Worm (Caenorhabditis elegans) whole organism, early embryonic: Measurements from ENCODE around the gene gur-3.

Experiments
- B0310.2 ChIP-seq: sonication (generic microtip); optimal IDR thresholded peaks from 2 replicates; lab custom pipeline; 2016; ENCODE audit warnings: mild to moderate bottlenecking, missing genetic modification characterization, missing compliant biosample characterization
- F13C5.2 ChIP-seq: sonication (generic microtip); optimal IDR thresholded peaks from 2 replicates; lab custom pipeline; 2017; ENCODE audit warnings: mild to moderate bottlenecking, missing genetic modification characterization, inconsistent platforms, missing compliant biosample characterization
- aly-1 ChIP-seq: sonication (generic microtip); optimal IDR thresholded peaks from 2 replicates; lab custom pipeline; 2016; ENCODE audit warnings: missing genetic modification characterization, missing compliant biosample characterization
- ama-1 ChIP-seq: fragments of 150-350 bp; optimal IDR thresholded peaks from 2 replicates; lab custom pipeline; 2014
- ceh-13 ChIP-seq: fragments of 200-800 bp; sonication (Bioruptor generic); optimal IDR thresholded peaks from 2 replicates; lab custom pipeline; 2018; ENCODE audit warnings: mild to moderate bottlenecking, missing genetic modification characterization, missing compliant biosample characterization
- ceh-36 ChIP-seq: sonication (generic microtip); optimal IDR thresholded peaks from 2 replicates; lab custom pipeline; 2016; ENCODE audit warnings: missing genetic modification characterization, inconsistent platforms, missing compliant biosample characterization
- ets-7 ChIP-seq: sonication (generic microtip); optimal IDR thresholded peaks from 2 replicates; lab custom pipeline; 2016; ENCODE audit warnings: missing genotype, missing genetic modification characterization, missing compliant biosample characterization
- flt-1 ChIP-seq: fragments of 200-800 bp; sonication (Bioruptor generic); IDR thresholded peaks from 2 replicates; pipeline ENCODE4 v1.3.6; 2022; ENCODE audit warnings: missing genetic modification characterization, missing compliant biosample characterization
- hmbx-1 ChIP-seq: sonication (generic microtip); optimal IDR thresholded peaks from 2 replicates; lab custom pipeline; 2016; ENCODE audit warnings: mild to moderate bottlenecking, missing genetic modification characterization, missing compliant biosample characterization
- hmg-4 ChIP-seq: fragments of 200-800 bp; sonication (Bioruptor generic); optimal IDR thresholded peaks from 2 replicates; lab custom pipeline; 2018; ENCODE audit warnings: mild to moderate bottlenecking, missing genetic modification characterization, missing compliant biosample characterization
- hnd-1 ChIP-seq: sonication (generic microtip); optimal IDR thresholded peaks from 2 replicates; lab custom pipeline; 2016; ENCODE audit warnings: missing genetic modification characterization, missing compliant biosample characterization
- pes-1 ChIP-seq: fragments of 200-800 bp; sonication (Bioruptor generic); IDR thresholded peaks from 2 replicates; pipeline ENCODE4 v1.3.6; 2022; ENCODE audit warnings: missing genetic modification reagents, missing genetic modification characterization, missing compliant biosample characterization
- scrt-1 ChIP-seq: fragments of 200-800 bp; sonication (Bioruptor generic); IDR thresholded peaks from 2 replicates; pipeline ENCODE4 v1.3.6; 2022; ENCODE audit warnings: missing genetic modification characterization, missing compliant biosample characterization
- sea-1 ChIP-seq: fragments of 200-800 bp; sonication (Bioruptor generic); conservative IDR thresholded peaks from 2 replicates; pipeline ENCODE4 v1.3.6; 2022; ENCODE audit warnings: missing genetic modification characterization, missing compliant biosample characterization
- tbx-11 ChIP-seq: fragments of 200-800 bp; sonication (Bioruptor generic); IDR thresholded peaks from 2 replicates; pipeline ENCODE4 v1.3.6; 2022; ENCODE audit warnings: missing genetic modification characterization, missing compliant biosample characterization
- tbx-37 ChIP-seq: fragments of 200-800 bp; sonication (Bioruptor generic); conservative IDR thresholded peaks from 2 replicates; pipeline ENCODE4 v1.3.6; 2022; ENCODE audit warnings: missing genetic modification reagents, missing genetic modification characterization, missing compliant biosample characterization
- tra-4 ChIP-seq: sonication (generic microtip); optimal IDR thresholded peaks from 2 replicates; lab custom pipeline; 2017; ENCODE audit warnings: missing genetic modification characterization, missing compliant biosample characterization

The gur-3 gene

DNA sequence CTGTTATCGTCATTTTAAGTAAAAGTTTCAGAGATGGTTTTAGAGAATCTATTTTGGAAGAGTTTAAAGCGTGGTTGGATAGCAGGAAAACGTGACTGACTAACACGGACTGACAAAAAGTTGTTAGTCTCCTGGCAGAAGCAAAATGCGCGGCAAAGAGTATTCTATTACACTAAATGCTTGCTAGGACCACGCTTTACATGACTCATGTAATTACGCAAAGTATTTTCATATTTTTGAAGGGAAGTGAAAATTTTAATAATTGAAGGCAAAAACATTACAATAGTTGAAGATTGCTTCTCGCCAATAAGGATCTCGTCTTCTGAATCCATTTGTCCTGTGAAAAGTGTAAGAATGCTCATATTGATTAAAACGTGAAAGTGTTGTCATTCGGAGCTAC, at the start of gene gur-3:
TSS of gene gur-3 (minus strand) at position 101 of the 400 bp plus-strand sequence.
- TF ChIP-seq pes-1 (GFP tag; lab: Robert Waterston, UW) (no peak), ets-7 (tag; lab: Kevin White, UChicago) (no peak), flt-1 (GFP tag; lab: Robert Waterston, UW) (no peak), F13C5.2 (no peak), tbx-11 (GFP tag; lab: Robert Waterston, UW) (no peak)

DNA sequence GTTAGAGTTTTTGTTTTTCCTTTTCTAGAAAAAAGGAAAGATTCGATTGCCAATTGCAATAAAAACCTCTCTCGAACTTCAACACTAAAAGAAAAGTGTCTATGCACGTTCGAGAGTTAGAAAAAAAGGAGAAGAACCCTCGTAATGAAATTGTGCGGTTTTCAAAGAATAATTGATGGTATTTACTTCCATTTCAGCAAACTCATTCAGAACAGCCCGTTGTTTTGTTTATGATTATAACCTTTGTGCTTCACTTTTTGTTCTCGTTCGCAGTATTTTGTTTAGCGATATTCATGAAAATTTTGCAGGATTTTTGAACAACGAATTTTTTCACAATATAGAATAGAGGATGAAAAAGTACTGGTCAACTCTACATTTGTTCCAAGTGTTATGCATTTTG, 47.9 kb upstream of the gur-3 start, which contains the start of gene lgc-41:
TSS of gene lgc-41 (plus strand) at position 301 of the 400 bp plus-strand sequence.
- TF ChIP-seq hmbx-1: no peak
- TF ChIP-seq ama-1 (lab: Kevin White, UChicago): no peak
- TF ChIP-seq aly-1 (tag; lab: Kevin White, UChicago): no peak
- no peak for TF ChIP-seq tbx-11 (GFP tag; lab: Robert Waterston, UW)
- TF ChIP-seq tbx-37: no peak
- no peak for TF ChIP-seq hmg-4 (GFP tag; lab: Kevin White, UChicago)

DNA sequence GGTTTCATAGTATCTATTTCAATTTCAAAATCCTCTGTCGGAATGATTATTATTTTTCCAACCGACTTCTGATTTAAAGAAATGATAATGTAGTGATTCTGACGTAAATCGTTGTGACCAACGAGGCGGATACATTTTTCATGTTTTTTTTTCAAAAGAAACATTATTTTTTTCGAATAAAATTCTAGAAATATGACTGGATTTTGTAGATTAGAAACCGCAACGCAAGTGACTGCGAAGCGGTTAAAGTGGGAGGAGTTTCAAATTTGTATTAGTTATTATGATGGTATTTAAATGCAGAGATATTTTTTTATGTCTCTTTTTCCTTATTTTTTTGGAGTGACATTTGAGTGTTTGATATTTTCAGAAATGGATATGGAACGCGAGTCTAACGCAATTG, 40.9 kb upstream of the gur-3 start, which contains the start of gene C39B10.5:
TSS of gene C39B10.5 (plus strand) at position 362 of the 400 bp plus-strand sequence.
- TF ChIP-seq hmg-4 (GFP tag; lab: Kevin White, UChicago) (no peak), hmbx-1 (no peak), aly-1 (tag; lab: Kevin White, UChicago) (no peak), tbx-37 (no peak), ets-7 (tag; lab: Kevin White, UChicago) (no peak), ceh-13 (GFP tag; lab: Kevin White, UChicago) (no peak)

DNA sequence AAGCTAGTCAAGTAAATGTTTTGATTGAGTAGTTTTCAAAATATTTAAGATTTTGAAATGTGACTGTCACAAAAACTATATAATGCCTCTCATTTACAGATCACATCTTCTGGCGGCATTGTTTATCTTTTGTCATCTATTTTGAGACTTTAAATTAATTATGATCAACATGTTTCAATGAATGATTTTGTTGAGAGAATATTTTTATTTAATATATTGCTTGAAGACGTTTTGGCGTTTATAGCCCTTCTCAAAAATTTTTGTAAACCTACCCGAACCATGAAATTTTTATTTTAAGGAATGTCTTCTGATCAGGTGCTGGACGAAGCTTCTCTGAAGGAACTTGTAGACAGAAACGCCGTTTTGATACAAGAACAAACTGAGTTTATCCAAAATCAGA, 38.6 kb upstream of the gur-3 start, which contains the start of gene C39B10.4:
TSS of gene C39B10.4 (plus strand) at position 301 of the 400 bp plus-strand sequence.
- no peak for TF ChIP-seq ceh-13 (GFP tag; lab: Kevin White, UChicago)
- no peak for TF ChIP-seq ets-7 (tag; lab: Kevin White, UChicago)
- TF ChIP-seq sea-1: no peak
- no peak for TF ChIP-seq hnd-1 (tag; lab: Kevin White, UChicago)
- TF ChIP-seq F13C5.2: no peak
- TF ChIP-seq ama-1 (lab: Kevin White, UChicago): no peak
- no peak for TF ChIP-seq scrt-1 (GFP tag; lab: Robert Waterston, UW)
- TF ChIP-seq tra-4 (tag; lab: Kevin White, UChicago): no peak
- TF ChIP-seq ceh-36 (tag; lab: Kevin White, UChicago): no peak
- no peak for TF ChIP-seq tbx-11 (GFP tag; lab: Robert Waterston, UW)
- no peak for TF ChIP-seq hmbx-1

DNA sequence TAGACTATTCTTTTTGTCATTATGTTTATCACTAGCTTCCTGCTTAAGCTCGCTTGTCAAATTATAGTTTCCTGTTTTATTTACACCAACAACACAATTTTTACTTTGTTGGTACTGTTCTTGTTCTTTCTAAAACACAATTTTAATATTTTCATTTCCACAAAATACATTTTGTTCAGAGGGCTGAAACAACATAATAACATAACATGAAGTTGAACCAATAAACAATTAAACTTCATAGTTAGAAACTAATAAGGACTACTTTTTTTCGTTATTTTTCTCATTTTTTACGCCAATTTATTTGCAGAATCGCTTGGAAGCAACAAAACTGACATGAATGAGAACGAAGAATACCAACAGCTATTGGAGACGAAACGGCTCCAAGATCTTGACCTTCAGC, 37.7 kb upstream of the gur-3 start, which contains the start of gene C39B10.3:
TSS of gene C39B10.3 (plus strand) at position 301 of the 400 bp plus-strand sequence.
- TF ChIP-seq ceh-13 (GFP tag; lab: Kevin White, UChicago): no peak
- TF ChIP-seq B0310.2: no peak
- no peak for TF ChIP-seq aly-1 (tag; lab: Kevin White, UChicago)

DNA sequence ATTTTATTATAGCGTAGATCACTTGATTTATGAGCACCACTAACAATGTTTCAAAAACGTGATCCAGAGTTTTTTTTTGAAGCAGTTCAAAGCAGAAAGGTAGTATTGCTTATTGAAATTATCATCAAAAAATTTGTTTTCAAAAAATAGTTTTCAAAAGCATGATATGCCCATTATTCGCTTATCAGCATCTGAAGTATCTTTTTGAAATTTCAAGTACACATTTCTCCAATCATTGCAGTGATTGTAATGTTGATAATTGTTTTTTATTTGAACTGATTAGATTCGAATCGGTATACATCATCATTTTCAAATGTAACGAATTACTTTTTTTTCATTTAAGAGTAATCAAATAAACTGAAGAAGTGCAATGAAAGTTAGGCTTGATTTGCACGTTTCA, 34.7 kb upstream of the gur-3 start:
- TF ChIP-seq tbx-37: no peak
- no peak for TF ChIP-seq B0310.2
- no peak for TF ChIP-seq tbx-11 (GFP tag; lab: Robert Waterston, UW)
- no peak for TF ChIP-seq sea-1
- TF ChIP-seq scrt-1 (GFP tag; lab: Robert Waterston, UW): no peak
- TF ChIP-seq aly-1 (tag; lab: Kevin White, UChicago): no peak
- TF ChIP-seq pes-1 (GFP tag; lab: Robert Waterston, UW): no peak
- TF ChIP-seq ceh-36 (tag; lab: Kevin White, UChicago): no peak
- TF ChIP-seq F13C5.2: no peak
- TF ChIP-seq ama-1 (lab: Kevin White, UChicago): no peak
- TF ChIP-seq hmg-4 (GFP tag; lab: Kevin White, UChicago): no peak

DNA sequence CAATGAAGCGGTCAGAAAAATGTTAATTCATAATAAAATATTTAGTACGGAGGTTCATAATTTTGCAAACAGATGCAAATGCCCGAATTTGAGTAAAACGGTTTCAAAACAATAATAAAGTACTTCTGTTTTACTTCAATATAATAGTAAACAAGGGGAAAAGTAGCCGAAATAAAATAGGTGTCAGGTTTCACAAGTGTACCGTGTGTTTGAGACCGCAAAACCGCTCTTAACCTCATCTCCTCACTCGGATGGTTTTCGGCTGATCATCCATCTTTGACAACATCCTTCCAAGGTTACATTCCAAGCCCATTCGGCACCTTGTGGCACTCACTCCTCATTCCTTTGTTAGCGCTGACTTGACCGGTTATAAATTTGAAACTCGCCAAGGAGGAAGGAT, 31.3 kb upstream of the gur-3 start:
- TF ChIP-seq ceh-13 (GFP tag; lab: Kevin White, UChicago): no peak
- TF ChIP-seq flt-1 (GFP tag; lab: Robert Waterston, UW): no peak
- no peak for TF ChIP-seq hmg-4 (GFP tag; lab: Kevin White, UChicago)
- no peak for TF ChIP-seq pes-1 (GFP tag; lab: Robert Waterston, UW)
- TF ChIP-seq scrt-1 (GFP tag; lab: Robert Waterston, UW): no peak
- TF ChIP-seq aly-1 (tag; lab: Kevin White, UChicago): no peak
- no peak for TF ChIP-seq hmbx-1
- no peak for TF ChIP-seq F13C5.2
- no peak for TF ChIP-seq tbx-11 (GFP tag; lab: Robert Waterston, UW)
- no peak for TF ChIP-seq B0310.2
- TF ChIP-seq ceh-36 (tag; lab: Kevin White, UChicago): no peak
- no peak for TF ChIP-seq hnd-1 (tag; lab: Kevin White, UChicago)
- no peak for TF ChIP-seq tra-4 (tag; lab: Kevin White, UChicago)
- no peak for TF ChIP-seq sea-1
- TF ChIP-seq ets-7 (tag; lab: Kevin White, UChicago): no peak
- no peak for TF ChIP-seq tbx-37
- TF ChIP-seq ama-1 (lab: Kevin White, UChicago): no peak

DNA sequence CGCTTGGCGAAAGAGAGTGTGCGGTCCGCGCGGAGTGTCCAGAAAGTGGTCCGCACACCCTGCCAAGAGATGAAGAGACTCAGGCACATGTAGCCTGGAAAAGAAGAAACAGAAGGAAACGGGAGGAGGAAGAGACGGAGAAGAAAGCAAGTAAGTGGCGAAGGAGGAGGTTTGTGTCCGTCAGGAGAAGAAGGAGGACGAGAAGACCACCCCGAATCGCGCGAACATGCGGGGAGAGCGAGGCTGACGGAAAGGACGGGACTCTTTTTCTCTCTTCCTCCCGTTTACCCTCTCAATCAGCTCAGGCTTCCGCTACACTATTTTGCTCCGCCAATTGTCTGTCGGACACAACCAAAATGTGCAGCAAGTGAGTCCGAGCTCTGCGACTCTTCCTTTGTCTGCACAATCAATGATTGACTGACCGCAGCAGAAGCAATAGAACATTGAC, 29.4 kb upstream of the gur-3 start:
- TF ChIP-seq tra-4 (tag; lab: Kevin White, UChicago): no peak
- peak; percentile 58 for TF ChIP-seq F13C5.2
- TF ChIP-seq ama-1 (lab: Kevin White, UChicago): no peak
- TF ChIP-seq hnd-1 (tag; lab: Kevin White, UChicago): no peak
- no peak; the same call in 1 of the 2 replicates for TF ChIP-seq tbx-37
- no peak for TF ChIP-seq aly-1 (tag; lab: Kevin White, UChicago)
- TF ChIP-seq hmg-4 (GFP tag; lab: Kevin White, UChicago): peak; percentile 92
- no peak for TF ChIP-seq B0310.2
- no peak for TF ChIP-seq ceh-36 (tag; lab: Kevin White, UChicago)
- no peak for TF ChIP-seq tbx-11 (GFP tag; lab: Robert Waterston, UW)
- no peak for TF ChIP-seq hmbx-1
- no peak for TF ChIP-seq ceh-13 (GFP tag; lab: Kevin White, UChicago)
- TF ChIP-seq ets-7 (tag; lab: Kevin White, UChicago): peak; percentile 71
- no peak for TF ChIP-seq sea-1
- no peak for TF ChIP-seq pes-1 (GFP tag; lab: Robert Waterston, UW)
- TF ChIP-seq flt-1 (GFP tag; lab: Robert Waterston, UW): peak; percentile 3; the same call in 1 of the 2 replicates
- TF ChIP-seq scrt-1 (GFP tag; lab: Robert Waterston, UW): no peak
